Worm (Caenorhabditis elegans) whole organism, L3 larva: ENCODE data around the gene ttx-3.

Experiments
- jun-1 ChIP-seq: fragments of 150-350 bp; optimal IDR thresholded peaks from 2 replicates; lab custom pipeline; 2014; ENCODE audit warnings: missing biosample characterization, missing genetic modification reagents, missing genetic modification characterization
- mdl-1 ChIP-seq: fragments of 150-350 bp; optimal IDR thresholded peaks from 2 replicates; lab custom pipeline; 2014; ENCODE audit warnings: missing biosample characterization, missing genetic modification characterization
- nhr-25 ChIP-seq: sonication (generic microtip); optimal IDR thresholded peaks from 2 replicates; lab custom pipeline; 2017; ENCODE audit warnings: missing biosample characterization, missing genetic modification characterization
- nhr-67 ChIP-seq: fragments of 150-350 bp; optimal IDR thresholded peaks from 2 replicates; lab custom pipeline; 2014; ENCODE audit warnings: missing biosample characterization, missing genetic modification characterization
- pha-4 ChIP-seq: fragments of 150-350 bp; optimal IDR thresholded peaks from 2 replicates; lab custom pipeline; 2014; ENCODE audit warnings: missing biosample characterization, missing genetic modification reagents, missing genetic modification characterization
- pqm-1 ChIP-seq: fragments of 150-350 bp; optimal IDR thresholded peaks from 2 replicates; lab custom pipeline; 2017; ENCODE audit warnings: missing biosample characterization, missing genetic modification characterization, inconsistent platforms
- skn-1 ChIP-seq: fragments of 150-350 bp; optimal IDR thresholded peaks from 2 replicates; lab custom pipeline; 2014; ENCODE audit warnings: missing biosample characterization, missing genetic modification characterization
- snpc-4 ChIP-seq: fragments of 150-350 bp; optimal IDR thresholded peaks from 2 replicates; lab custom pipeline; 2014; ENCODE audit warnings: missing biosample characterization, missing genetic modification characterization
- unc-62 ChIP-seq: fragments of 150-350 bp; sonication (generic microtip); optimal IDR thresholded peaks from 4 replicates; lab custom pipeline; 2014; ENCODE audit warnings: missing biosample characterization, missing genetic modification reagents, missing genetic modification characterization
- zag-1 ChIP-seq: fragments of 150-350 bp; optimal IDR thresholded peaks from 2 replicates; lab custom pipeline; 2014; ENCODE audit warnings: missing biosample characterization, missing genetic modification characterization

- TF ChIP-seq pha-4 (peak; percentile 58), pqm-1 (tag; lab: Kevin White, UChicago) (peak; percentile 88), nhr-25 (tag; lab: Kevin White, UChicago) (no peak), unc-62 (GFP tag; lab: Kevin White, UChicago) (no peak), snpc-4 (tag; lab: Kevin White, UChicago) (no peak), skn-1 (tag; lab: Kevin White, UChicago) (peak; percentile 28), nhr-67 (tag; lab: Kevin White, UChicago) (no peak), zag-1 (tag; lab: Kevin White, UChicago) (no peak), mdl-1 (no peak), jun-1 (tag; lab: Kevin White, UChicago) (peak; percentile 9)
Observed at ce11 chrX:11790600-11790999, 21.4 kb upstream of the ttx-3 start.
